Fruit fly (Drosophila melanogaster): ENCODE results near the gene Sec15.

DNA sequence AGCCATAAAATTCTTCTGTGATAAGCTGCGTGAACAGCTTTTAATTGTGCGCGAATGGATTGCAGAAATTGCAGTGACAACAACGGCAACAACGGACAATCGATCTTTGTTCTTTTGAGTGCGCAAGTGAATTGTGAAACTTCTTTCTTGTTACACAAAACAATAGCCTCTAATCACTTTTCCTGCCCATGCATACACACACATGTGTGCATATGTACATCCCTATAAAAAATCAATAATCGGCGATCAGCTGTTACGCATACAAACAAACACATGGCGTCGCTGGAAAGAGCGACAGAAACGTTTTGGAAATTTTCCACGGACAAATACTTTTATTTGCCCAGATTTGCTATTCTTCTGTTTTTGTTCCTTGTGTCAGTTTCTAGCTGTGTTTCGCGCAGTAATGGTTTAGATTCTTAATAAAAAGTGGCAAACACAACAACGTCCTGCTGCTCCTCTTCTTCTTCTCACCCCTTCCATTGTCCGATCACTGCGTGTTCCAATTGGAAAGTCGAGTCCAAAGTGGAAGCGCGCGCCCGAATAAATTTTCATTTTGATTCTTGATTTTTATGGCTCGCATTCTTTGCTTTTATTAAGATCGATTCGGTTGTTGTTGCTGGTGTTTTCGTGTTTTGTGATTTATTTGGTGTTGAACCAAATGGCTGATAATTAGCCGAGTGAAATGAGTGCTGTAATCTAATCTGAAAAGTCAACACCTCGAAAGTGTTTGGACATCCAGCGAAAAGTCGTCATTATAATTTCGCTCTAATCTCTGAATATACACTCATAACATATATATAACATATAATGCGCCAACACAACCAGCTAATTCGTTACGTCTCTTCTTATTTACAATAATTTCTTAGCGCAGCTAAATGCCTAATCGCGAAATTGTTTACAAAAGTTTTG is 49.1 kb upstream of the Sec15 start:
- TF ChIP-seq CTCF (optimal IDR thresholded peaks at IDR 0.05) (no peak), CG8478 (optimal IDR thresholded peaks at IDR 0.05) (no peak)
